Worm (Caenorhabditis elegans): ENCODE data around the gene F19H8.2.

F19H8.2 gene

DNA sequence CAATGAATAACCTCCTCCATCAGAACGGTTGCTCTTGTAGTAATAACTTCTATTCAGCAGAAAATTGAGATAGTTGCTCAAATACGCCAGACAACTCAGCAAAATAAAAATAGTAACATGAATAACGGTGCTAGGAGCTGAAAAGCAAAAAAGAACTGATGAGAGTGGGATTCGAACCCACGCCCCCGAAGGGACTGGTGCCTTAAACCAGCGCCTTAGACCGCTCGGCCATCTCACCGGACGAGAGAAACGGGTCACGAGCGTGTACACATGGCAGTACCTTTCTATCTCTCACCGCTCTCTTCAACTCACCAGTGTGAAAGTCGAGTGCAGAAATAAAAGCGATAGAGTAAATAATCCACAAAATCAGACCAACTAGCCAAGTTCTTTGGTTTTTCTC is 29.5 kb upstream of the F19H8.2 start (continued):
- peak; percentile 87 for TF ChIP-seq nhr-77 (tag; optimal IDR thresholded peaks at IDR 0.05)
- peak in 1 of 6 experiments; percentile 22 for TF ChIP-seq elt-3 (tag; optimal IDR thresholded peaks at IDR 0.05)
- TF ChIP-seq ceh-82 (tag; optimal IDR thresholded peaks at IDR 0.05), result peak; percentile 12 to 60 (median 52)
- no peak for TF ChIP-seq Y116A8C.19 (tag; optimal IDR thresholded peaks at IDR 0.05; ENCODE audit: borderline replicate concordance)
- peak; percentile 74 for TF ChIP-seq rnt-1 (tag; optimal IDR thresholded peaks at IDR 0.05)
- peak; percentile 49 to 50 for TF ChIP-seq efl-1 (optimal IDR thresholded peaks at IDR 0.05)
- peak; percentile 34 to 94 for TF ChIP-seq efl-1 (GFP tag; optimal IDR thresholded peaks at IDR 0.05 in 1 of 2)
- peak; percentile 38 for TF ChIP-seq C16A3.4 (tag; optimal IDR thresholded peaks at IDR 0.05)
- no peak for TF ChIP-seq unc-98 (GFP tag; IDR thresholded peaks at IDR 0.05)
- no peak for TF ChIP-seq nhr-71 (tag; optimal IDR thresholded peaks at IDR 0.05)
- TF ChIP-seq nhr-11 (tag; optimal IDR thresholded peaks at IDR 0.05), result no peak
- TF ChIP-seq xbp-1 (tag; optimal IDR thresholded peaks at IDR 0.05), result peak; percentile 24

DNA sequence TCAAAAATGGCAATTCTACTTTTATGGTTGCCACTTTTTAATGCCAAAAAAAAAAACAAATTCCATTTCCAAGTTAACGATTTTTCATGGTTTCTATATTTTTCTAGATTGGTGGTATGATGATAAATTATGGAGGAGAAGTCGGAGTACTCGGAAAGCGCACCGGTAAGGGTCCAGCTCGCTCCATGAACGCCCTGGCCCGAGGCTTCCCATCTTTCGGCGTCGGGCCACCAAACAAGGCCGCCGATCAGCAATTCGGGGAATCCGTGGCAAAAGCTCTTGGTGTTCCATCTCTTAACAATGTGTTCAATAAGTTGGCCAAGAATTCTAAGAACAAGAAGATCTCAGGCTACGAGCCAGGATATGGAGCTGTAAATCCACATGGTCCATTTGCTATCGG is 28.4 kb upstream of the F19H8.2 start:
- no peak for TF ChIP-seq nhr-12 (tag; optimal IDR thresholded peaks at IDR 0.05)
- no peak for TF ChIP-seq nhr-11 (tag; optimal IDR thresholded peaks at IDR 0.05)
- TF ChIP-seq C04F5.9 (tag; optimal IDR thresholded peaks at IDR 0.05), result no peak
- TF ChIP-seq dsc-1 (tag; optimal IDR thresholded peaks at IDR 0.05), result no peak
- TF ChIP-seq nhr-47 (tag; optimal IDR thresholded peaks at IDR 0.05), result no peak
- no peak for TF ChIP-seq alr-1 (tag; optimal IDR thresholded peaks at IDR 0.05; ENCODE audit: borderline replicate concordance)
- no peak for TF ChIP-seq vab-15 (tag; optimal IDR thresholded peaks at IDR 0.05)
- TF ChIP-seq ceh-90 (tag; optimal IDR thresholded peaks at IDR 0.05), result no peak

DNA sequence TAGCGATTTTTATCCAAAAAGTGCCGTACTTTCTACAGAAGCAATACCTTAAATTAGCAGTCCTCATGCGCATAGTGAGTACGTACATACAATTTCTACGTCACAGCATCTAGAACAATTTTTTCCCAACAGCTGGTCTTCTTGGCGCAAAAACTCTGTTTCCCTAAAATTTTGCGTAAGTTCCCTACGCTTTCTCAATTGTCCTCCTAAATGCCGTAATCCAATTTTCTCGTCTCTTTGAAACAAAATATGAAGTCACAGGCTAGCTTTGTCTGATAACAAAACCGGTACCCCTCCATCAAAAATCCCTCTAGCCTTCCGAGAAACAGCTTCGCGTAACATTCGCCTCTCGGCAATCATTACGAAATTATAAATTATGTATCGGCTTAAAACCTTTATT is 27.2 kb upstream of the F19H8.2 start, which contains the start of gene C38C6.3:
C38C6.3 (plus strand) TSS at position 301 of the 400 bp plus-strand sequence.
- TF ChIP-seq ceh-63 (GFP tag; optimal IDR thresholded peaks at IDR 0.05) (no peak), nhr-76 (tag; optimal IDR thresholded peaks at IDR 0.05) (no peak), nhr-85 (tag) (no peak), fos-1 (tag; optimal IDR thresholded peaks at IDR 0.05) (no peak), skn-1 (tag; optimal IDR thresholded peaks at IDR 0.05) (no peak), sox-4 (tag; optimal IDR thresholded peaks at IDR 0.05) (no peak), aha-1 (tag; optimal IDR thresholded peaks at IDR 0.05) (no peak), elt-3 (tag; optimal IDR thresholded peaks at IDR 0.05) (no peak), sup-37 (GFP tag; optimal IDR thresholded peaks at IDR 0.05) (no peak)

DNA sequence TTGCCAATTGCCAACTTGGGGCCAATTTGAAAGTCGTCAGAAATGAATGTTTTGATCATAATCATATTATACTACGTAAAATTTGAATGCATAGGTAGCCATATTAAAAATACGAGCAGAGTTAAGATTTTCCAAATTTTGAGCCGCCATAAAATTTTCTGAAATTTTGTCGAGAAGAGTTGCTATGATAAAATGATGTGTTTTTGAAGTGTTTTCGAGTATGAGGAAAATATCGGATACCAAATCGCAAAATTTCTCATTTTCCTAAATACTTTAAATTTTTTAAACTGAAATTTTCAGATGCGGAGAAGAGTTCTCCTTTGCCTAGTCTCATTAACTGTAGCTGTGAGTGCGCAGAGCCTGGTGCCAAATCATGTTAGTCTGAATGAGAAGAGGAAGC is 21.7 kb upstream of the F19H8.2 start, which contains the start of gene tag-297:
tag-297 (plus strand) TSS at position 301 of the 400 bp plus-strand sequence.
- TF ChIP-seq skn-1 (tag; optimal IDR thresholded peaks at IDR 0.05) (no peak), nhr-77 (tag; optimal IDR thresholded peaks at IDR 0.05) (no peak), fkh-4 (tag; optimal IDR thresholded peaks at IDR 0.05; ENCODE audit: borderline replicate concordance) (no peak), nhr-76 (tag; optimal IDR thresholded peaks at IDR 0.05) (no peak), F16B12.6 (tag; optimal IDR thresholded peaks at IDR 0.05) (no peak)

DNA sequence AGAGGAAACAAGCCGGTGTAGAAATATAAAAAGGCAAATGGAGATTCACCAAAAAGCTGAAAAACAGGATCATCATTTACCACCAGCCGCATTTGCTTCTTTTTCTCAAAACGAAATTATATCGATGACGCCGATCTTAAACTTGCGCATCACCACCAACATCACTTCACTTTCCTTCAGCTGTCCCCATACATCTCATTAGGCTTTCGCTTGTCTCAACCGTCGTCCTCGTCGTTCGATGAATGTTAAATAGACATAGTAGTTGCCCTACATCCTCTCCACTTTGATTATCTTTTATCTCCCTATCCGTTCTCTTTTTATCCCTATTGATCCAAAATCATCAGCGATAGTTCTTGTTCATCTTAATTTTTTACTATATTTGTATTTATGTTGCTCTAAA is 21.2 kb upstream of the F19H8.2 start:
- TF ChIP-seq hlh-17 (GFP tag; optimal IDR thresholded peaks at IDR 0.05; ENCODE audit: borderline replicate concordance) (no peak), sptf-1 (tag; optimal IDR thresholded peaks at IDR 0.05) (no peak), rnt-1 (tag; optimal IDR thresholded peaks at IDR 0.05) (no peak), hpl-2 (GFP tag; optimal IDR thresholded peaks at IDR 0.05) (no peak), isw-1 (GFP tag; IDR thresholded peaks at IDR 0.05) (no peak), blmp-1 (tag; optimal IDR thresholded peaks at IDR 0.05) (peak; percentile 97)

DNA sequence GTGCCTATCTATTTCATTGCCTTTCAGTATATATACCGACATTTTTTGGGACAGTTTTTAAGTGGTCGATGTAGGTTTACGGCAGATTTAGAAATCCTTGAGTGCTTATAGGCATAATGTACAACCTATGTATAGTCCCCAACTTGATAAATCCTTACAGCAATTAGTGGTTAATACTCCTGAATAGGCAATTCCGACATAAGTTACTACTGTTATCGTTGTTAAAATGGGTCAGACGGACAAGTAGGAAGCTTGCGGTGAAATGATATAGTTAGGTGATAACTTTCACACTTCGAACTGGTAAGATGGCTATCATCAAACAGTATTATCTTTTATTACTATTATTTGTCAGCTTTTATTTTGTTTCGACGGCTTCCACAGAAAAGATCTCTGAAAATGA is 17.1 kb upstream of the F19H8.2 start, which contains the start of gene mltn-10:
mltn-10 (plus strand) TSS at position 301 of the 400 bp plus-strand sequence.
- TF ChIP-seq ama-1 (optimal IDR thresholded peaks at IDR 0.05), result no peak
- TF ChIP-seq lin-15B (tag; optimal IDR thresholded peaks at IDR 0.05), result no peak
- TF ChIP-seq nhr-19 (GFP tag; conservative IDR thresholded peaks at IDR 0.05), result no peak
- no peak for TF ChIP-seq fkh-10 (GFP tag; optimal IDR thresholded peaks at IDR 0.05)
- TF ChIP-seq hlh-17 (GFP tag; optimal IDR thresholded peaks at IDR 0.05; ENCODE audit: borderline replicate concordance), result no peak
- TF ChIP-seq unc-62 (GFP tag; optimal IDR thresholded peaks at IDR 0.05), result no peak
- TF ChIP-seq snpc-4 (tag; optimal IDR thresholded peaks at IDR 0.05), result no peak
- TF ChIP-seq dsc-1 (tag; optimal IDR thresholded peaks at IDR 0.05), result no peak
- TF ChIP-seq ztf-11 (tag; optimal IDR thresholded peaks at IDR 0.05), result no peak
- TF ChIP-seq elt-3 (tag; optimal IDR thresholded peaks at IDR 0.05), result no peak
- no peak for TF ChIP-seq efl-1 (optimal IDR thresholded peaks at IDR 0.05)
- no peak for TF ChIP-seq efl-1 (GFP tag; optimal IDR thresholded peaks at IDR 0.05 in 1 of 2)
- no peak for TF ChIP-seq alr-1 (tag; optimal IDR thresholded peaks at IDR 0.05; ENCODE audit: borderline replicate concordance)
- TF ChIP-seq F16B12.6 (tag; optimal IDR thresholded peaks at IDR 0.05), result no peak

Data from whole organism, L1 larva.